Fruit fly (Drosophila melanogaster): Measurements from ENCODE around the gene isoQC.

isoQC gene

DNA sequence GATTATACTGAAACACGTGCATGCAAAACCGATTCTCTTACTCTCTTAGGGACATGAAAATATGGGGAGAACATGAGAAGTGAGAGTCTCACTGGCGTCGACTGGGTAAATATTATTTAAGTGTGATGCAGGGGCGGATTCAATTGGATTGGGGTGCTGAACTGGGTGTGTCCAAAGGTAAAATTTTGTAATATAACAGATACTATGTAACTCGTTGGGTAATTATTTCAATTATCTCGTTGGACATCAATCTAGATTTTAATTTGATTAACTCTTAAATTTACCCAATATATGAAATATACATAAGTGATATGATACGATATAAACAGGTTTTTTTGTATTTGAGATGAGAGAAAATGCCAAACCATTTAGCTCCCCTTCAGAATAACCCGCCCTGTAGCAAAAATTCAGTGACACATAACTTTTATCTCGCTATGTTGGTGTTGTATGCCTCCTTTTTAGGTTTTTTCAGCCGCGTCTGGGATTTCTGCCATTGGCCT, 33.9 kb downstream of the isoQC start (continued):
- TF ChIP-seq h (GFP tag; optimal IDR thresholded peaks at IDR 0.05): peak; percentile 97
- TF ChIP-seq Dif (GFP tag; optimal IDR thresholded peaks at IDR 0.05; ENCODE audit: partially characterized antibody): peak; percentile 48
- no peak for TF ChIP-seq lola (GFP tag; optimal IDR thresholded peaks at IDR 0.05)
- no peak for TF ChIP-seq Myc (optimal IDR thresholded peaks at IDR 0.05)
- TF ChIP-seq Hr78 (GFP tag; optimal IDR thresholded peaks at IDR 0.05): no peak
- peak; percentile 76 for TF ChIP-seq brk (GFP tag; optimal IDR thresholded peaks at IDR 0.05)
- peak; percentile 91 for TF ChIP-seq psq (GFP tag; optimal IDR thresholded peaks at IDR 0.05)
- TF ChIP-seq tai (GFP tag; optimal IDR thresholded peaks at IDR 0.05): peak; percentile 91
- peak; percentile 91 for TF ChIP-seq br (GFP tag; optimal IDR thresholded peaks at IDR 0.05)
- no peak for TF ChIP-seq Abd-B (GFP tag; optimal IDR thresholded peaks at IDR 0.05)

DNA sequence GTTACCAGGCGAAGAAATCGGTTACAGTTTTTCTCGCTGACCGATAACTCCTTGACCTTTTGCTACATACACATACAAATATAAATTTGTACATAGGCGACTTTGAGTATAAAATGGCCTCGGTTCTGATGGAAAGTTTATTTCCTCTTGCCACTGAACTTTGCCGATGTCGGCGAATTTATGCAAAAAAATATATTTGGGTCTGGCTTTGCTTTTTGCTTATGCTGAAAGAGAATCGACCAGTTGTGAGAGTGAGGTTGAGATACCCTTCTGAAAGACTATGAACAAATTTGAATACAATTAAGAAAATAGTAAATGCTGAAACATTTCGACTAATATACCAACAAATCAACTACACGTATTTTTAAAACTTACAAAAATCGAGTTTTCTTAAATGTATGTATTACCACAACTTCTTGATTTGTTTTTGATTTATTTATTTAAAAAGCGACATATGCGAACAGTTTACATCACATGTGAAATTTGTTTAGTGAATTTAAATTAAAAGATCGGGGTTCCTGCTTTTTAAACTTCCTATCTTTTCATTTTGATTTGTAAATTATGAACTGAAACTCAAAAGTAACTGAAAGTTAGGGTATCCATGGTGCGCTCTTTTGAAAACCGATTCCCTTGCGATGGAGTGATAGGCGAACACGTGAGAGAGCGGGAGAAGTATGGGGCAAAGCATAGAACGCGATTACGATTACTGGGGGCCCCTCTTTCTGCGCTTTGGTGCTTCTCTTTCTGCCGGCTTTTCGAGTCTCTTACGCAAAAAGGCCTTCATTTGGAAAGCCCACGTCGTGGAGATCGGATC, 35.1 kb downstream of the isoQC start:
- TF ChIP-seq tai (GFP tag; optimal IDR thresholded peaks at IDR 0.05) (peak; percentile 69), fru (GFP tag; optimal IDR thresholded peaks at IDR 0.05) (peak; percentile 87), Abd-B (GFP tag; optimal IDR thresholded peaks at IDR 0.05) (no peak), sage (GFP tag; optimal IDR thresholded peaks at IDR 0.05) (peak; percentile 18), Rel (GFP tag; optimal IDR thresholded peaks at IDR 0.05) (peak; percentile 31), Rel (tag; optimal IDR thresholded peaks at IDR 0.05) (peak; percentile 21), woc (GFP tag; optimal IDR thresholded peaks at IDR 0.05) (peak; percentile 96), usp (GFP tag; optimal IDR thresholded peaks at IDR 0.05) (no peak), sv (GFP tag; optimal IDR thresholded peaks at IDR 0.05) (peak; percentile 70), dmrt93B (GFP tag; optimal IDR thresholded peaks at IDR 0.05) (peak; percentile 61), Mio (GFP tag; optimal IDR thresholded peaks at IDR 0.05) (no peak), Hr83 (GFP tag; optimal IDR thresholded peaks at IDR 0.05; ENCODE audit: poor library complexity, severe bottlenecking) (no peak), Jra (GFP tag; optimal IDR thresholded peaks at IDR 0.05) (peak; percentile 67), pan (optimal IDR thresholded peaks at IDR 0.05) (no peak), Hr78 (GFP tag; optimal IDR thresholded peaks at IDR 0.05) (no peak), dl (GFP tag; optimal IDR thresholded peaks at IDR 0.05; ENCODE audit: insufficient read depth in 1 of 2, partially characterized antibody in 2 of 2) (peak in 1 of 2 experiments; percentile 60), jim (GFP tag; optimal IDR thresholded peaks at IDR 0.05) (no peak), Hnf4 (GFP tag; optimal IDR thresholded peaks at IDR 0.05) (peak; percentile 60), OdsH (GFP tag; optimal IDR thresholded peaks at IDR 0.05) (peak; percentile 81), dsf (GFP tag; optimal IDR thresholded peaks at IDR 0.05; ENCODE audit: borderline replicate concordance) (no peak), CrebA (GFP tag; optimal IDR thresholded peaks at IDR 0.05; ENCODE audit: borderline replicate concordance) (no peak), N (GFP tag; optimal IDR thresholded peaks at IDR 0.05) (no peak), Dfd (GFP tag; optimal IDR thresholded peaks at IDR 0.05) (no peak), GATAd (GFP tag; optimal IDR thresholded peaks at IDR 0.05) (no peak), CG9705 (GFP tag; optimal IDR thresholded peaks at IDR 0.05) (peak; percentile 63), rgr (GFP tag; optimal IDR thresholded peaks at IDR 0.05) (peak; percentile 75), HLH106 (tag; optimal IDR thresholded peaks at IDR 0.05) (peak; percentile 77), brk (GFP tag; optimal IDR thresholded peaks at IDR 0.05) (peak; percentile 23), CG32264 (GFP tag; optimal IDR thresholded peaks at IDR 0.05) (peak; percentile 49), Vsx2 (GFP tag; optimal IDR thresholded peaks at IDR 0.05; ENCODE audit: partially characterized antibody) (no peak), br (GFP tag; optimal IDR thresholded peaks at IDR 0.05) (peak; percentile 83), ey (GFP tag; optimal IDR thresholded peaks at IDR 0.05) (peak; percentile 85), lola (GFP tag; optimal IDR thresholded peaks at IDR 0.05) (no peak), h (GFP tag; optimal IDR thresholded peaks at IDR 0.05) (peak; percentile 83), psq (GFP tag; optimal IDR thresholded peaks at IDR 0.05) (peak; percentile 89), Sp1 (GFP tag; optimal IDR thresholded peaks at IDR 0.05) (peak; percentile 87), Dif (GFP tag; optimal IDR thresholded peaks at IDR 0.05; ENCODE audit: partially characterized antibody) (peak; percentile 51), foxo (GFP tag; optimal IDR thresholded peaks at IDR 0.05) (peak in 1 of 2 experiments; percentile 86), Myc (optimal IDR thresholded peaks at IDR 0.05) (no peak)

All from whole organism, wandering third instar larva.